Worm (Caenorhabditis elegans) whole organism, midembryonic: Measurements from ENCODE around the gene serp-1.2.

Experiments used
- T22C8.4 ChIP-seq: fragments of 200-800 bp; sonication (Bioruptor generic); IDR thresholded peaks from 2 replicates; pipeline ENCODE4 v1.3.6; 2022; ENCODE audit warnings: missing genetic modification characterization, missing compliant biosample characterization
- cog-1 ChIP-seq: sonication (generic microtip); optimal IDR thresholded peaks from 2 replicates; lab custom pipeline; 2016; ENCODE audit warnings: missing genetic modification characterization, missing compliant biosample characterization
- flt-1 ChIP-seq: fragments of 200-800 bp; sonication (Bioruptor generic); IDR thresholded peaks from 2 replicates; pipeline ENCODE4 v1.3.6; 2022; ENCODE audit warnings: missing genetic modification characterization, missing compliant biosample characterization
- med-1 ChIP-seq: sonication (generic microtip); optimal IDR thresholded peaks from 2 replicates; lab custom pipeline; 2017; ENCODE audit warnings: missing genetic modification characterization, mild to moderate bottlenecking, missing compliant biosample characterization, antibody characterized with exemption, missing genetic modification reagents; ENCODE audit not compliant: insufficient read depth
- ztf-23 ChIP-seq: fragments of 200-800 bp; sonication (Bioruptor generic); IDR thresholded peaks from 2 replicates; pipeline ENCODE4 v1.3.6; 2022; ENCODE audit warnings: missing genetic modification reagents, missing genetic modification characterization, missing compliant biosample characterization

- no peak for TF ChIP-seq med-1 (GFP tag; lab: Kevin White, UChicago)
- TF ChIP-seq flt-1 (GFP tag; lab: Robert Waterston, UW): no peak
- TF ChIP-seq cog-1 (tag; lab: Kevin White, UChicago): no peak
- no peak for TF ChIP-seq T22C8.4 (GFP tag; lab: Robert Waterston, UW)
- no peak for TF ChIP-seq ztf-23
These were observed 15.2 kb upstream of the serp-1.2 start, which contains the start of gene C07G1.6 for ce11 chrIV:8210300-8210699.
